Fruit fly (Drosophila melanogaster): Measurements from ENCODE around the gene VhaAC39-2.

Gene VhaAC39-2

DNA sequence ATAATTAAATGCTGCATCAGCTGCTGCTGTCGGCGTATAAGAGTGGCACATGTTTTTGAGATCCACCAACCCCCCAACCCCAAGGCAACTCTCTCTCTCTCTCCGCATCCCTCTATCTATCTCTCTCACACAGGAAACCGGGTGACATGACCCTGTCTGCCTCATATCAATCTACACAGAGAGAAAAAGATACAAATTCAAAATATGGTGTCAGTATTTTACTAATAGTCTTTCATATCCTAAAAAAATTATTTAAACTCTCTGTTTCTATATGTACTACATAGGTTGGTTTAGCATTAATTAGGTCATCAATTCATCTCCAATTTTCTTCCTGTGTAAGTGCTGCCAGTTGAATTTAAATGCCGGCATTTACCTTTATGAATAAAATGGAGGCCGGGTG lies 16.3 kb upstream of the VhaAC39-2 start:
- TF ChIP-seq Mnt (GFP tag; optimal IDR thresholded peaks at IDR 0.05) (no peak), bab1 (GFP tag; optimal IDR thresholded peaks at IDR 0.05) (peak; percentile 18), CG14711 (tag; optimal IDR thresholded peaks at IDR 0.05) (peak; percentile 61), CG11617 (GFP tag; optimal IDR thresholded peaks at IDR 0.05) (peak; percentile 21), tj (GFP tag; optimal IDR thresholded peaks at IDR 0.05) (peak; percentile 6), Hr96 (GFP tag; optimal IDR thresholded peaks at IDR 0.05) (no peak), CG7101 (tag; optimal IDR thresholded peaks at IDR 0.05) (peak; percentile 59)

DNA sequence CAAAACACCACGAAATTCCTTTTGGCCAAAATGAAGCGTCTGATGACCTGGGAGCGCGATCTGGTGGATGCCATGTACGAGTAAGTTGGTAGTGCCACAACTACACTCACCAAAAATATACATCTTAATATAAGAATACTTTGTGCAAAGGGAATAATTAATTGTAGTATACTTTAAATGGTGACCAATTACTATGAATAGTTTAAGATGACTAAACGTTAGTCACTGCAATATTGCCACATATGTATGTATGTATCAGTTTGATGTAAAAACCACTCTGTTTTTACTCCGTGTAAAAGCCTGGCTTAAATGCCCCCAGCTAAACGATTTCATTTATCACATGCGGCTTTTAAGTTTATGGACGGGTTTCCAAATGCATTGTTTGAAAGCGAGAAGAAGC lies 15.6 kb upstream of the VhaAC39-2 start:
- TF ChIP-seq CG33017 (tag; optimal IDR thresholded peaks at IDR 0.05) = no peak
- TF ChIP-seq CG5204 (GFP tag; optimal IDR thresholded peaks at IDR 0.05) = no peak
- TF ChIP-seq CG12768 (GFP tag; optimal IDR thresholded peaks at IDR 0.05) = no peak
- no peak for TF ChIP-seq cnc (optimal IDR thresholded peaks at IDR 0.05)
- TF ChIP-seq CG11617 (GFP tag; optimal IDR thresholded peaks at IDR 0.05) = no peak
- no peak for TF ChIP-seq tj (GFP tag; optimal IDR thresholded peaks at IDR 0.05)
- TF ChIP-seq Clk (GFP tag; optimal IDR thresholded peaks at IDR 0.05) = no peak
- TF ChIP-seq ovo (GFP tag; optimal IDR thresholded peaks at IDR 0.05) = no peak
- no peak for TF ChIP-seq CG14711 (tag; optimal IDR thresholded peaks at IDR 0.05)
- TF ChIP-seq Crg-1 (GFP tag; optimal IDR thresholded peaks at IDR 0.05) = no peak
- TF ChIP-seq toe (GFP tag; optimal IDR thresholded peaks at IDR 0.05) = no peak
- TF ChIP-seq pad (GFP tag; optimal IDR thresholded peaks at IDR 0.05) = no peak
- no peak for TF ChIP-seq bab1 (GFP tag; optimal IDR thresholded peaks at IDR 0.05)
- TF ChIP-seq CG7101 (tag; optimal IDR thresholded peaks at IDR 0.05) = no peak
- no peak for TF ChIP-seq Mnt (GFP tag; optimal IDR thresholded peaks at IDR 0.05)
- TF ChIP-seq Hr96 (GFP tag; optimal IDR thresholded peaks at IDR 0.05) = no peak

DNA sequence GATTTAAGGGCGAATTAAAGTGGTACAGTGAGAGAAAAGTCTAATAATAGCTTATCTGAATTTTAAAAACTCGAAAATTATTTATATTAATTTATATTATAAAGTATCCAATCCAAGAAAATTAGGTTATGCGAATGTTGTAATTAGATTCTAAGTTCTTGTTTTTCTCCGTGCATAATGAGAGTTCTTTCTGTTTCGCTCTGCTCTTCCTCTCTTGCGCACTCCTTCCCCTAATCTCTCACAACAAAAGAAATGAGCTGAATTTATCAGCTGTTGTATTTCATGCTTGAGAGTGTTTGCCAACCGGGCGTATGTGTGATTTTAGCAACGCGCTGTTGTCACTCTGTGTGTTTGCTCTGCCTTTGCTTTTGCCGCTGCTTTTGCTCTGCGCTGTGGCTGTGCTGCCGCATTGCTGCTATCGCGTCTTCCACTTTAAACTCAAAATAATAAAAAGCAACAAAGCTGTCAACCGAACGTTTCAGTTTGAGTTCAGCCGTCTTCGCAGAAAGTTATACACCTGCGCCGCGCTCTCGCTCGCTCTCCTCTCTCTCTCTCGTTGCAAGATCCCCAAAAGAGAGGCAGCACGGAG lies 14.4 kb upstream of the VhaAC39-2 start, which contains the start of gene CG46310:
Gene CG46310, plus strand, starts transcription at position 481 of the 589 bp plus-strand sequence.
- TF ChIP-seq toe (GFP tag; optimal IDR thresholded peaks at IDR 0.05) = no peak
- peak; percentile 22 for TF ChIP-seq bab1 (GFP tag; optimal IDR thresholded peaks at IDR 0.05)
- peak; percentile 74 for TF ChIP-seq CG11617 (GFP tag; optimal IDR thresholded peaks at IDR 0.05)
- peak; percentile 60 for TF ChIP-seq Crg-1 (GFP tag; optimal IDR thresholded peaks at IDR 0.05)
- peak; percentile 79 for TF ChIP-seq CG33017 (tag; optimal IDR thresholded peaks at IDR 0.05)
- peak; percentile 14 for TF ChIP-seq tj (GFP tag; optimal IDR thresholded peaks at IDR 0.05)
- TF ChIP-seq Mnt (GFP tag; optimal IDR thresholded peaks at IDR 0.05) = peak; percentile 48
- no peak for TF ChIP-seq kay (GFP tag; ENCODE audit: borderline replicate concordance)
- TF ChIP-seq CG7045 (GFP tag; optimal IDR thresholded peaks at IDR 0.05) = peak; percentile 44
- TF ChIP-seq Clk (GFP tag; optimal IDR thresholded peaks at IDR 0.05) = peak; percentile 20
- no peak for TF ChIP-seq CG5204 (GFP tag; optimal IDR thresholded peaks at IDR 0.05)
- no peak for TF ChIP-seq CG1620 (GFP tag; optimal IDR thresholded peaks at IDR 0.05)
- TF ChIP-seq cic (GFP tag; optimal IDR thresholded peaks at IDR 0.05) = peak; percentile 83
- peak; percentile 50 for TF ChIP-seq CG14711 (tag; optimal IDR thresholded peaks at IDR 0.05)
- TF ChIP-seq CG7101 (tag; optimal IDR thresholded peaks at IDR 0.05) = peak; percentile 87
- no peak for TF ChIP-seq cnc (optimal IDR thresholded peaks at IDR 0.05)
- peak; percentile 58 for TF ChIP-seq pad (GFP tag; optimal IDR thresholded peaks at IDR 0.05)
- peak; percentile 74 for TF ChIP-seq CG12768 (GFP tag; optimal IDR thresholded peaks at IDR 0.05)
- TF ChIP-seq Hr96 (GFP tag; optimal IDR thresholded peaks at IDR 0.05) = peak; percentile 51
- peak; percentile 15 for TF ChIP-seq ovo (GFP tag; optimal IDR thresholded peaks at IDR 0.05)

DNA sequence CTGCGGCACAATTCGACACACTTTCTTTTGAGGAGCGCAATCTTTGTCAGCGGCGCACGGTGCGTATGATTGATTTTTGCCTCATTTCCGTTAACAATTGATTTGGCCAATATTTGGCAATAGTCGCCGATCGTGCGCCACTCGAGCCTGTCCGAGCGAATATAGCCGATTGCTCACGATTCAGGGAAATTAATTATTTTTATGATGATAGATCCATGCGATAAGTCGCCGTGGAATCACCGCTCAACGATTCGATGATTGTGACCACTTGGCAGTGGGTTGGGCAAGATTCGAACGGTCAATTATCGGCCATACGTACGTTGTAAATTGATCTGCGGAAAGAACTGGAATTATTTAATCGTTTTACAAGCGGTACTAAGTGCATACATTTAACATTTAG lies 12.8 kb upstream of the VhaAC39-2 start:
- no peak for TF ChIP-seq Hr96 (GFP tag; optimal IDR thresholded peaks at IDR 0.05)
- no peak for TF ChIP-seq kay (GFP tag; ENCODE audit: borderline replicate concordance)
- no peak for TF ChIP-seq CG1620 (GFP tag; optimal IDR thresholded peaks at IDR 0.05)
- no peak for TF ChIP-seq tj (GFP tag; optimal IDR thresholded peaks at IDR 0.05)
- no peak for TF ChIP-seq toe (GFP tag; optimal IDR thresholded peaks at IDR 0.05)
- no peak for TF ChIP-seq CG11617 (GFP tag; optimal IDR thresholded peaks at IDR 0.05)
- no peak for TF ChIP-seq Clk (GFP tag; optimal IDR thresholded peaks at IDR 0.05)
- no peak for TF ChIP-seq CG5204 (GFP tag; optimal IDR thresholded peaks at IDR 0.05)
- no peak for TF ChIP-seq cic (GFP tag; optimal IDR thresholded peaks at IDR 0.05)
- TF ChIP-seq Crg-1 (GFP tag; optimal IDR thresholded peaks at IDR 0.05) = no peak
- TF ChIP-seq cnc (optimal IDR thresholded peaks at IDR 0.05) = no peak
- TF ChIP-seq pad (GFP tag; optimal IDR thresholded peaks at IDR 0.05) = no peak
- no peak for TF ChIP-seq CG12768 (GFP tag; optimal IDR thresholded peaks at IDR 0.05)
- TF ChIP-seq ovo (GFP tag; optimal IDR thresholded peaks at IDR 0.05) = no peak
- no peak for TF ChIP-seq CG7045 (GFP tag; optimal IDR thresholded peaks at IDR 0.05)
- no peak for TF ChIP-seq CG33017 (tag; optimal IDR thresholded peaks at IDR 0.05)
- TF ChIP-seq Mnt (GFP tag; optimal IDR thresholded peaks at IDR 0.05) = no peak
- no peak for TF ChIP-seq CG7101 (tag; optimal IDR thresholded peaks at IDR 0.05)
- TF ChIP-seq CG14711 (tag; optimal IDR thresholded peaks at IDR 0.05) = no peak
- no peak for TF ChIP-seq bab1 (GFP tag; optimal IDR thresholded peaks at IDR 0.05)

DNA sequence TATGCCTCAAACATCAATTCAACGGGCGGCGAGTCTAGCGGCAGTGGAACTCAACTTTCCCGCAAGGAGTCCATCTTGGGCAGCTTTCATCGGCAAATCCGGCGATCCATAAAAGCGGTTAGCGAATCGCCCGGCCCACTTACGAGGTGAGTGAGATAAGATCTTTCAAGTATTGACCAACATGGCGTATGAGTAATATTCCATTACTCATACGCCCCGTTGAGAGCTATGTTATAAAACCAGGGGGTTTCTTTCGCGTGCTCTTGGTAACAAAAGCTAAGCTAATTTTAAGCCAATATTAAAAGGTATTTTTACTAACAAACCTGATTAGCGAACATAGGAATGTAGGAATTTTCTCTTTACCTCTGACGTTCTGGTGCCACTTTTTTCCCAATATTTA lies 11.2 kb upstream of the VhaAC39-2 start:
- TF ChIP-seq cnc (optimal IDR thresholded peaks at IDR 0.05) = no peak
- no peak for TF ChIP-seq CG1620 (GFP tag; optimal IDR thresholded peaks at IDR 0.05)
- no peak for TF ChIP-seq ovo (GFP tag; optimal IDR thresholded peaks at IDR 0.05)

DNA sequence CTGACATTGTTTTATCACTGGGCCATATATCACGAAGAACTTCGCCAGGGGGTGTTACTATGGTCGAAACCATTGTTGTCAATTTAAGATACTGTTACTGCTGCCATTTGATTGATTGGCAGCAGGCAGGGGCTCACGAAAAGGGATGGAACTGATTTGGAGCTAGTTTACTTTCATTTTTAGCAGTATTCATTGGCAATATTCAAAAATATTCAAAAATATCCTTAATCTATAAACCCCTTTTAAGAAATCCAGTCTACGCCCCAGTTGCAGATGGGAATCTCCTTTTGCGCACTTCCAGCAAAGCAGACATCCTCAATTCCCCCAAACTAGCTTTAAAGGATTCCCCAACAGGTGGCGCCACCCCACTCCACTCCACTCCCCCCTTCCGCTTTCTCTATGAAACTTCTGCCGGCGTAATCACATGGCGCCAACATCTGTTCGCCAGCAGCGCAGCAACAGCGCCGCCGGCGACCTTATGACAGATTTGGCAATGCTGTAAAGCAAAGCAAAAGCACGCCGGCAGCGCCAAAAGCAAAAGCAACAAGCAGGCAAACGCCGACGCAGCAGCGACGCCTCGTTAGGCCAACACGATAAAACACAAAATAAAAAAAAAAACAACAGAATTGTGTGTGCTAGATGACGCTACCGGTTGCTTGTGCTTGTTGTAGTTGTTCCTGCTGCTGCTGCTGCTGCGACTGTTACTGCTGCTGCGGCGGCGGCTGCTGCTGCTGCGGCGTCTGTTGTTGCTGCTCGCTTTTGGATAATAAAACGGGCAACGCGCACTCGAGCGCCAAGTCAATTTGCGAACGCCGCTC lies 8.6 kb upstream of the VhaAC39-2 start, which contains the start of gene Irk1:
Gene Irk1, plus strand, starts transcription at position 811 of the 818 bp plus-strand sequence.
- TF ChIP-seq Hr96 (GFP tag; optimal IDR thresholded peaks at IDR 0.05) (no peak), kay (GFP tag; ENCODE audit: borderline replicate concordance) (peak; percentile 27)

Measured in whole organism, adult.